Fruit fly (Drosophila melanogaster) whole organism, wandering third instar larva: ENCODE data around the gene f.

ENCODE experiments used
- CG9705 ChIP-seq: fragments of 200-800 bp; sonication (Bioruptor generic); optimal IDR thresholded peaks from 2 replicates; lab custom pipeline; 2018; ENCODE audit warnings: missing biosample characterization, mild to moderate bottlenecking, missing genetic modification characterization
- Dfd ChIP-seq: fragments of >200 bp; optimal IDR thresholded peaks from 2 replicates; lab custom pipeline; 2017; ENCODE audit warnings: missing biosample characterization, missing genetic modification characterization
- Dif ChIP-seq: fragments of 200-275, 200-300 bp; sonication (Bioruptor generic); optimal IDR thresholded peaks from 2 replicates; lab custom pipeline; 2018; ENCODE audit warnings: missing biosample characterization, missing genetic modification characterization; ENCODE audit not compliant: partially characterized antibody
- GATAd ChIP-seq: sonication (Bioruptor generic); optimal IDR thresholded peaks from 2 replicates; lab custom pipeline; 2016; ENCODE audit warnings: missing biosample characterization, missing genetic modification characterization
- HLH106 ChIP-seq: fragments of 200-800 bp; optimal IDR thresholded peaks from 3 replicates; lab custom pipeline; 2019; ENCODE audit warnings: missing biosample characterization, mild to moderate bottlenecking, missing genetic modification characterization, moderate library complexity
- Hr78 ChIP-seq: fragments of >200 bp; optimal IDR thresholded peaks from 2 replicates; lab custom pipeline; 2017; ENCODE audit warnings: missing biosample characterization, missing genetic modification characterization
- Hr83 ChIP-seq: fragments of 200-300 bp; sonication (Bioruptor generic); optimal IDR thresholded peaks from 2 replicates; lab custom pipeline; 2016; ENCODE audit warnings: missing biosample characterization, mild to moderate bottlenecking, missing genetic modification characterization, moderate library complexity; ENCODE audit not compliant: poor library complexity, severe bottlenecking
- Jra ChIP-seq: sonication (Bioruptor generic); optimal IDR thresholded peaks from 2 replicates; lab custom pipeline; 2016; ENCODE audit warnings: missing biosample characterization, missing genetic modification characterization
- Myc ChIP-seq: fragments of >200 bp; optimal IDR thresholded peaks from 2 replicates; lab custom pipeline; 2017
- N ChIP-seq: fragments of >200 bp; optimal IDR thresholded peaks from 2 replicates; lab custom pipeline; 2018; ENCODE audit warnings: missing biosample characterization, missing external identifiers, missing genetic modification characterization
- OdsH ChIP-seq: fragments of 200-800 bp; sonication (Bioruptor generic); optimal IDR thresholded peaks from 2 replicates; lab custom pipeline; 2016; ENCODE audit warnings: missing biosample characterization, mild to moderate bottlenecking, missing genetic modification characterization
- Rel ChIP-seq, 2 experiments: fragments of 200-800 bp; sonication (Bioruptor generic) in 1 of 2; optimal IDR thresholded peaks; 2 replicates in 1 of 2; 3 replicates in 1 of 2; lab custom pipeline; 2016 to 2019; ENCODE audit warnings: mild to moderate bottlenecking in 2 of 2, missing biosample characterization in 2 of 2, missing genetic modification characterization in 2 of 2, moderate library complexity in 1 of 2
- Sp1 ChIP-seq: fragments of 200-800 bp; sonication (Bioruptor generic); optimal IDR thresholded peaks from 3 replicates; lab custom pipeline; 2019; ENCODE audit warnings: missing biosample characterization, mild to moderate bottlenecking, missing genetic modification characterization, moderate library complexity
- Vsx2 ChIP-seq: fragments of 200-300, 225-300 bp; sonication (Bioruptor generic); optimal IDR thresholded peaks from 2 replicates; lab custom pipeline; 2018; ENCODE audit warnings: missing biosample characterization, missing genetic modification characterization; ENCODE audit not compliant: partially characterized antibody
- br ChIP-seq: fragments of 200-800 bp; sonication (Bioruptor generic); optimal IDR thresholded peaks from 2 replicates; lab custom pipeline; 2016; ENCODE audit warnings: missing biosample characterization, missing genetic modification characterization
- brk ChIP-seq: fragments of 200-800 bp; sonication (Bioruptor generic); optimal IDR thresholded peaks from 2 replicates; lab custom pipeline; 2016; ENCODE audit warnings: missing biosample characterization, mild to moderate bottlenecking, missing genetic modification characterization
- dl ChIP-seq, 2 experiments: fragments of 175-275, 200-275 bp in 1 of 2; fragments of 200-275 bp in 1 of 2; sonication (Bioruptor generic); optimal IDR thresholded peaks; lab custom pipeline; 2018; ENCODE audit warnings: mild to moderate bottlenecking in 2 of 2, missing biosample characterization in 2 of 2, missing genetic modification characterization in 2 of 2, moderate library complexity in 2 of 2; ENCODE audit not compliant: partially characterized antibody in 2 of 2, insufficient read depth in 1 of 2
- dmrt93B ChIP-seq: fragments of 200-800 bp; sonication (Bioruptor generic); optimal IDR thresholded peaks from 2 replicates; lab custom pipeline; 2018; ENCODE audit warnings: missing biosample characterization, mild to moderate bottlenecking, missing genetic modification characterization
- dsf ChIP-seq: sonication (Bioruptor generic); optimal IDR thresholded peaks from 2 replicates; lab custom pipeline; 2016; ENCODE audit warnings: missing biosample characterization, missing genetic modification characterization, borderline replicate concordance
- ey ChIP-seq: fragments of 200-800 bp; sonication (Bioruptor generic); optimal IDR thresholded peaks from 2 replicates; lab custom pipeline; 2016; ENCODE audit warnings: missing biosample characterization, missing genetic modification characterization
- foxo ChIP-seq, 2 experiments: fragments of 200-800 bp; sonication (Bioruptor generic); optimal IDR thresholded peaks; 2 replicates in 1 of 2; 3 replicates in 1 of 2; lab custom pipeline; 2016 to 2017; ENCODE audit warnings: missing biosample characterization in 2 of 2, missing genetic modification characterization in 2 of 2
- fru ChIP-seq: fragments of 200-800 bp; sonication (Bioruptor generic); optimal IDR thresholded peaks from 3 replicates; lab custom pipeline; 2016; ENCODE audit warnings: missing biosample characterization, mild to moderate bottlenecking, missing genetic modification characterization
- lola ChIP-seq: fragments of >200 bp; optimal IDR thresholded peaks from 2 replicates; lab custom pipeline; 2017; ENCODE audit warnings: missing biosample characterization, missing genetic modification characterization
- pan ChIP-seq: fragments of >200 bp; optimal IDR thresholded peaks from 2 replicates; lab custom pipeline; 2017
- psq ChIP-seq: fragments of 200-800 bp; sonication (Bioruptor generic); optimal IDR thresholded peaks from 3 replicates; lab custom pipeline; 2017; ENCODE audit warnings: missing biosample characterization, mild to moderate bottlenecking, missing genetic modification characterization, moderate library complexity
- usp ChIP-seq: fragments of >200 bp; optimal IDR thresholded peaks from 2 replicates; lab custom pipeline; 2017; ENCODE audit warnings: missing biosample characterization, missing genetic modification characterization
- woc ChIP-seq: sonication (Bioruptor generic); optimal IDR thresholded peaks from 2 replicates; lab custom pipeline; 2016; ENCODE audit warnings: missing biosample characterization, mild to moderate bottlenecking, missing genetic modification characterization

The f gene

DNA sequence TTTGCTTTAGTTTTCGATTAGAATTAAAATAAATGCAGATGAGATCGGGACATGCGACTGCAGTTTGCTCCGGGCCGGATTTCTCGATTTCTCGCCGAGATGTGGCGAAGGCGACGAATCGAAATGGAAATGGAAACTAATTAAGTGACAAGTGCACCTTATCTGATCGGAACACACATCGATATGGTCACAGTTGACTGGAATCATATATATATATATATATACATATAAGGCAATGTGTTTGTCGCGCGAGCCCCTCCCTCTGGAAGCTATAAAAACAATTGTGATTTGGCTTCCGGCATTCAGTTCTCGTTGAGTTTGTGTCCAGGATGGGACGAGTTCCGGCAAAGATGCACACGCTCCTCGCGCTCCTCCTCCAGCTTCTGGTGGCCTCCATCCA is 17.7 kb upstream of the f start, which contains the start of gene CG5162:
Gene CG5162 (plus strand): TSS at position 301 of the 400 bp plus-strand sequence.
- TF ChIP-seq Vsx2, result no peak
- no peak for TF ChIP-seq foxo (GFP tag; optimal IDR thresholded peaks at IDR 0.05; lab: Kevin White, UChicago)
- TF ChIP-seq usp (GFP tag; lab: Kevin White, UChicago), result no peak
- no peak for TF ChIP-seq dl (GFP tag; optimal IDR thresholded peaks at IDR 0.05; lab: Kevin White, UChicago; ENCODE audit: insufficient read depth in 1 of 2, partially characterized antibody in 2 of 2)
- TF ChIP-seq Hr78, result no peak
- no peak for TF ChIP-seq psq (GFP tag; lab: Kevin White, UChicago)
- no peak for TF ChIP-seq woc (GFP tag; lab: Kevin White, UChicago)
- no peak for TF ChIP-seq Sp1 (GFP tag; lab: Kevin White, UChicago)
- TF ChIP-seq pan (lab: Kevin White, UChicago), result no peak
- no peak for TF ChIP-seq fru (GFP tag; lab: Kevin White, UChicago)
- no peak for TF ChIP-seq brk
- TF ChIP-seq Myc (lab: Kevin White, UChicago), result no peak
- no peak for TF ChIP-seq OdsH (GFP tag; lab: Kevin White, UChicago)
- no peak for TF ChIP-seq dsf (GFP tag; lab: Kevin White, UChicago)

- TF ChIP-seq GATAd (GFP tag; lab: Kevin White, UChicago) (no peak), OdsH (GFP tag; lab: Kevin White, UChicago) (no peak), Dfd (peak; percentile 97), woc (GFP tag; lab: Kevin White, UChicago) (no peak)
Observed at dm6 chrX:17218232-17218951, 14.3 kb upstream of the f start, which contains the start of gene CG12998. TSS of gene CG12998 (plus strand) at chrX:17218667.

dm6 chrX:17221142-17221541 is 11.6 kb upstream of the f start, which contains the start of gene CG5172:
TSS of gene CG5172 (plus strand) at chrX:17221442.
- no peak for TF ChIP-seq dsf (GFP tag; lab: Kevin White, UChicago)
- no peak for TF ChIP-seq Rel (GFP tag; optimal IDR thresholded peaks at IDR 0.05; lab: Kevin White, UChicago)
- TF ChIP-seq Rel (tag; optimal IDR thresholded peaks at IDR 0.05; lab: Kevin White, UChicago), result no peak
- no peak for TF ChIP-seq Dif (GFP tag; lab: Kevin White, UChicago)
- TF ChIP-seq OdsH (GFP tag; lab: Kevin White, UChicago), result no peak
- no peak for TF ChIP-seq Vsx2
- no peak for TF ChIP-seq N (GFP tag; lab: Kevin White, UChicago)
- no peak for TF ChIP-seq CG9705 (GFP tag; lab: Kevin White, UChicago)
- TF ChIP-seq dmrt93B (GFP tag; lab: Kevin White, UChicago), result no peak
- no peak for TF ChIP-seq Dfd
- TF ChIP-seq GATAd (GFP tag; lab: Kevin White, UChicago), result no peak
- TF ChIP-seq usp (GFP tag; lab: Kevin White, UChicago), result no peak
- TF ChIP-seq, all 38 proteins: peak for 0

dm6 chrX:17223715-17224114 is 9.0 kb upstream of the f start, which contains the start of gene CG34327:
TSS of gene CG34327 (minus strand) at chrX:17223815.
- TF ChIP-seq Hr78 (no peak), N (GFP tag; lab: Kevin White, UChicago) (no peak), dsf (GFP tag; lab: Kevin White, UChicago) (no peak), Jra (no peak), psq (GFP tag; lab: Kevin White, UChicago) (no peak), ey (GFP tag; lab: Kevin White, UChicago) (no peak), lola (GFP tag; lab: Kevin White, UChicago) (no peak), Rel (GFP tag; optimal IDR thresholded peaks at IDR 0.05; lab: Kevin White, UChicago) (no peak), Rel (tag; optimal IDR thresholded peaks at IDR 0.05; lab: Kevin White, UChicago) (no peak), Hr83 (no peak), fru (GFP tag; lab: Kevin White, UChicago) (no peak), foxo (GFP tag; optimal IDR thresholded peaks at IDR 0.05; lab: Kevin White, UChicago) (no peak), HLH106 (tag; lab: Kevin White, UChicago) (no peak), dmrt93B (GFP tag; lab: Kevin White, UChicago) (no peak), br (no peak), usp (GFP tag; lab: Kevin White, UChicago) (no peak)

dm6 chrX:17225972-17226680 is 6.6 kb upstream of the f start:
- TF ChIP-seq Dfd, result peak; percentile 68
- TF ChIP-seq GATAd (GFP tag; lab: Kevin White, UChicago), result no peak
